Worm (Caenorhabditis elegans) whole organism, mixed stage, embryonic: ENCODE results near the gene C23G10.5.

Experiments used
- bed-3 ChIP-seq: fragments of 200-800 bp; sonication (Bioruptor generic); optimal IDR thresholded peaks from 3 replicates; lab custom pipeline; 2018; ENCODE audit warnings: mild to moderate bottlenecking, missing genetic modification characterization, moderate library complexity, missing compliant biosample characterization
- blmp-1 ChIP-seq: fragments of 150-350 bp; optimal IDR thresholded peaks from 2 replicates; lab custom pipeline; 2014; ENCODE audit warnings: missing biosample characterization, missing genetic modification characterization
- ceh-39 ChIP-seq: fragments of 150-350 bp; optimal IDR thresholded peaks from 2 replicates; lab custom pipeline; 2014; ENCODE audit warnings: missing biosample characterization, missing genetic modification characterization
- ceh-43 ChIP-seq: fragments of 200-800 bp; sonication (Bioruptor generic); optimal IDR thresholded peaks from 2 replicates; lab custom pipeline; 2018; ENCODE audit warnings: mild to moderate bottlenecking, missing genetic modification characterization, moderate library complexity, missing compliant biosample characterization
- ceh-83 ChIP-seq: fragments of 200-800 bp; sonication (Bioruptor generic); optimal IDR thresholded peaks from 2 replicates; lab custom pipeline; 2018; ENCODE audit warnings: mild to moderate bottlenecking, missing genetic modification characterization, missing compliant biosample characterization
- ces-1 ChIP-seq: fragments of 150-350 bp; optimal IDR thresholded peaks from 2 replicates; lab custom pipeline; 2014; ENCODE audit warnings: missing biosample characterization, missing genetic modification reagents, missing genetic modification characterization
- cnd-1 ChIP-seq: fragments of 200-800 bp; sonication (Bioruptor generic); optimal IDR thresholded peaks from 2 replicates; lab custom pipeline; 2018; ENCODE audit warnings: mild to moderate bottlenecking, missing genetic modification characterization, missing compliant biosample characterization
- drap-1 ChIP-seq: fragments of 200-800 bp; sonication (Bioruptor generic); optimal IDR thresholded peaks from 3 replicates; lab custom pipeline; 2018; ENCODE audit warnings: mild to moderate bottlenecking, missing genetic modification characterization, missing compliant biosample characterization
- elt-3 ChIP-seq: fragments of 150-350 bp; optimal IDR thresholded peaks from 2 replicates; lab custom pipeline; 2014; ENCODE audit warnings: missing biosample characterization, missing genetic modification characterization
- flh-1 ChIP-seq: fragments of 200-800 bp; sonication (Bioruptor generic); optimal IDR thresholded peaks from 2 replicates; lab custom pipeline; 2018; ENCODE audit warnings: mild to moderate bottlenecking, missing genetic modification characterization, moderate library complexity, missing compliant biosample characterization
- ham-2 ChIP-seq: fragments of 200-800 bp; sonication (Bioruptor generic); optimal IDR thresholded peaks from 2 replicates; lab custom pipeline; 2018; ENCODE audit warnings: mild to moderate bottlenecking, missing genetic modification characterization, missing compliant biosample characterization
- hlh-1 ChIP-seq: fragments of 150-350 bp; optimal IDR thresholded peaks from 2 replicates; lab custom pipeline; 2014; ENCODE audit warnings: missing biosample characterization, missing genetic modification reagents, missing genetic modification characterization
- lin-13 ChIP-seq: fragments of 150-350 bp; optimal IDR thresholded peaks from 2 replicates; lab custom pipeline; 2014; ENCODE audit warnings: missing biosample characterization, missing genetic modification characterization
- lin-32 ChIP-seq: fragments of 200-800 bp; sonication (Bioruptor generic); optimal IDR thresholded peaks from 2 replicates; lab custom pipeline; 2018; ENCODE audit warnings: mild to moderate bottlenecking, missing genetic modification characterization, missing compliant biosample characterization
- lsy-2 ChIP-seq: fragments of 150-350 bp; optimal IDR thresholded peaks from 2 replicates; lab custom pipeline; 2014; ENCODE audit warnings: missing biosample characterization, missing genetic modification characterization
- mab-5 ChIP-seq: fragments of 150-350 bp; optimal IDR thresholded peaks from 2 replicates; lab custom pipeline; 2014; ENCODE audit warnings: missing biosample characterization, missing genetic modification characterization
- mep-1 ChIP-seq: fragments of 150-350 bp; optimal IDR thresholded peaks from 2 replicates; lab custom pipeline; 2017; ENCODE audit warnings: missing biosample characterization, missing genetic modification reagents, missing genetic modification characterization, inconsistent platforms
- mls-2 ChIP-seq: sonication (generic microtip); optimal IDR thresholded peaks from 2 replicates; lab custom pipeline; 2016; ENCODE audit warnings: mild to moderate bottlenecking, missing genetic modification characterization, moderate library complexity, missing compliant biosample characterization
- nhr-12 ChIP-seq: fragments of 150-350 bp; optimal IDR thresholded peaks from 2 replicates; lab custom pipeline; 2014; ENCODE audit warnings: missing biosample characterization, missing genetic modification characterization
- nhr-2 ChIP-seq: fragments of 150-350 bp; optimal IDR thresholded peaks from 2 replicates; lab custom pipeline; 2014; ENCODE audit warnings: missing biosample characterization, missing genetic modification characterization
- nhr-237 ChIP-seq: fragments of 150-350 bp; optimal IDR thresholded peaks from 2 replicates; lab custom pipeline; 2014; ENCODE audit warnings: missing biosample characterization, missing genetic modification characterization
- nhr-28 ChIP-seq: fragments of 150-350 bp; optimal IDR thresholded peaks from 2 replicates; lab custom pipeline; 2014; ENCODE audit warnings: missing biosample characterization, missing genetic modification characterization
- pha-4 ChIP-seq: fragments of 150-350 bp; optimal IDR thresholded peaks from 2 replicates; lab custom pipeline; 2018; ENCODE audit warnings: missing biosample characterization, missing genetic modification reagents, missing genetic modification characterization
- sem-2 ChIP-seq: fragments of 200-800 bp; sonication (Bioruptor generic); optimal IDR thresholded peaks from 2 replicates; lab custom pipeline; 2018; ENCODE audit warnings: mild to moderate bottlenecking, missing genetic modification characterization, missing compliant biosample characterization
- snpc-4 ChIP-seq: fragments of 150-350 bp; optimal IDR thresholded peaks from 2 replicates; lab custom pipeline; 2014; ENCODE audit warnings: missing biosample characterization, missing genetic modification characterization
- sptf-1 ChIP-seq: sonication (generic microtip); optimal IDR thresholded peaks from 2 replicates; lab custom pipeline; 2017; ENCODE audit warnings: mild to moderate bottlenecking, missing genetic modification characterization, moderate library complexity, missing compliant biosample characterization
- tbx-8 ChIP-seq: fragments of 200-800 bp; sonication (Bioruptor generic); optimal IDR thresholded peaks from 2 replicates; lab custom pipeline; 2018; ENCODE audit warnings: mild to moderate bottlenecking, missing genetic modification characterization, moderate library complexity, missing compliant biosample characterization
- unc-120 ChIP-seq: sonication (generic microtip); optimal IDR thresholded peaks from 2 replicates; lab custom pipeline; 2017; ENCODE audit warnings: missing genetic modification characterization, missing compliant biosample characterization; ENCODE audit not compliant: poor library complexity, severe bottlenecking
- unc-39 ChIP-seq: fragments of 150-350 bp; optimal IDR thresholded peaks from 2 replicates; lab custom pipeline; 2014; ENCODE audit warnings: missing biosample characterization, missing genetic modification characterization
- unc-62 ChIP-seq: fragments of 150-350 bp; optimal IDR thresholded peaks from 2 replicates; lab custom pipeline; 2014; ENCODE audit warnings: missing biosample characterization, missing genetic modification reagents, missing genetic modification characterization
- zip-8 ChIP-seq: fragments of 150-350 bp; optimal IDR thresholded peaks from 2 replicates; lab custom pipeline; 2014; ENCODE audit warnings: missing biosample characterization, missing genetic modification characterization
- ztf-11 ChIP-seq: fragments of 150-350 bp; optimal IDR thresholded peaks from 2 replicates; lab custom pipeline; 2014; ENCODE audit warnings: missing biosample characterization, missing genetic modification characterization

The C23G10.5 gene

ce11 chrIII:6173020-6173597 is 17.8 kb upstream of the C23G10.5 start, which contains the start of the genes abcf-3 and F42A10.5:
Gene abcf-3 (plus strand): TSS chrIII:6173403.
Gene F42A10.5 (minus strand): TSS chrIII:6173477.
- TF ChIP-seq nhr-12 (tag; lab: Kevin White, UChicago): no peak
- peak; percentile 16 for TF ChIP-seq nhr-237 (tag; lab: Kevin White, UChicago)
- peak; percentile 37 for TF ChIP-seq mep-1 (tag; lab: Kevin White, UChicago)
- TF ChIP-seq pha-4 (tag; lab: Kevin White, UChicago): peak; percentile 38
- TF ChIP-seq cnd-1 (tag; lab: Kevin White, UChicago): no peak
- peak; percentile 16 for TF ChIP-seq sptf-1 (tag; lab: Kevin White, UChicago)
- TF ChIP-seq ceh-83 (GFP tag; lab: Kevin White, UChicago): peak; percentile 33
- peak; percentile 63 for TF ChIP-seq lin-13 (tag; lab: Kevin White, UChicago)
- no peak for TF ChIP-seq mls-2
- TF ChIP-seq lsy-2 (tag; lab: Kevin White, UChicago): peak; percentile 70
- no peak for TF ChIP-seq flh-1 (GFP tag; lab: Kevin White, UChicago)
- no peak for TF ChIP-seq blmp-1
- TF ChIP-seq unc-39 (tag; lab: Kevin White, UChicago): no peak
- TF ChIP-seq ceh-43: no peak

- TF ChIP-seq unc-39 (tag; lab: Kevin White, UChicago): no peak
- no peak for TF ChIP-seq sem-2 (GFP tag; lab: Kevin White, UChicago)
- TF ChIP-seq ceh-43: no peak
- no peak for TF ChIP-seq snpc-4 (tag; lab: Kevin White, UChicago)
- TF ChIP-seq ztf-11 (tag; lab: Kevin White, UChicago): no peak
- TF ChIP-seq nhr-12 (tag; lab: Kevin White, UChicago): no peak
- TF ChIP-seq lin-13 (tag; lab: Kevin White, UChicago): no peak
These were observed 14.7 kb upstream of the C23G10.5 start for ce11 chrIII:6176172-6176571.

DNA sequence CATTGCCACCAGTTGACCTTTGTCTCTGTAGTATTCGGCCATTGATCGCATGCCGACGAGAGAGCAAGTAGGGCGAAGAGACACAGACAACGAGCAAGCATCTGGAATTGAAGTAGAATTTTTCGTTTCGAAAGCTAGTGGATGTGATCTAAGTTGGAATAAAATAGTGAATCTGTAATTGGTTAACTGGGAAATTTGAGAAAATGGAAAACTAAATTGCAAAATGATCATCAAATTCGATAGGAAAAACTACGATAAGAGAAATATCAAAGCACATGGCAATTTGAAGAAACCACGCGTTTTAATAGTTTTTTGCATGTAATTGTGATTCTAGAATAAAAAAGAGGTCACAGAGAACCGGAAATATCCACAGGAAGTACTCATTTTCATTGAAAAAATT is 14.1 kb upstream of the C23G10.5 start, which contains the start of gene F42A10.6:
TSS of gene F42A10.6 (minus strand) at position 101 of the 400 bp plus-strand sequence.
- no peak for TF ChIP-seq ceh-43
- no peak for TF ChIP-seq cnd-1 (tag; lab: Kevin White, UChicago)
- no peak for TF ChIP-seq nhr-28 (tag; lab: Kevin White, UChicago)
- no peak for TF ChIP-seq bed-3 (GFP tag; lab: Kevin White, UChicago)
- no peak for TF ChIP-seq ham-2 (GFP tag; lab: Kevin White, UChicago)
- TF ChIP-seq lin-13 (tag; lab: Kevin White, UChicago): no peak
- TF ChIP-seq ces-1: no peak
- no peak for TF ChIP-seq flh-1 (GFP tag; lab: Kevin White, UChicago)
- no peak for TF ChIP-seq sptf-1 (tag; lab: Kevin White, UChicago)
- TF ChIP-seq drap-1 (GFP tag; lab: Kevin White, UChicago): no peak
- TF ChIP-seq lsy-2 (tag; lab: Kevin White, UChicago): no peak
- no peak for TF ChIP-seq ceh-39 (tag; lab: Kevin White, UChicago)
- TF ChIP-seq ceh-83 (GFP tag; lab: Kevin White, UChicago): no peak
- no peak for TF ChIP-seq mep-1 (tag; lab: Kevin White, UChicago)
- TF ChIP-seq hlh-1 (tag; lab: Kevin White, UChicago): no peak
- no peak for TF ChIP-seq blmp-1
- TF ChIP-seq lin-32 (GFP tag; lab: Kevin White, UChicago): no peak
- TF ChIP-seq ztf-11 (tag; lab: Kevin White, UChicago): no peak
- no peak for TF ChIP-seq nhr-237 (tag; lab: Kevin White, UChicago)

- no peak for TF ChIP-seq ztf-11 (tag; lab: Kevin White, UChicago)
- TF ChIP-seq ceh-83 (GFP tag; lab: Kevin White, UChicago): no peak
- no peak for TF ChIP-seq tbx-8 (GFP tag; lab: Kevin White, UChicago)
- no peak for TF ChIP-seq nhr-2 (tag; lab: Kevin White, UChicago)
- TF ChIP-seq, all 35 proteins: peak for 0
These were observed 13.3 kb upstream of the C23G10.5 start for ce11 chrIII:6177631-6178030.

DNA sequence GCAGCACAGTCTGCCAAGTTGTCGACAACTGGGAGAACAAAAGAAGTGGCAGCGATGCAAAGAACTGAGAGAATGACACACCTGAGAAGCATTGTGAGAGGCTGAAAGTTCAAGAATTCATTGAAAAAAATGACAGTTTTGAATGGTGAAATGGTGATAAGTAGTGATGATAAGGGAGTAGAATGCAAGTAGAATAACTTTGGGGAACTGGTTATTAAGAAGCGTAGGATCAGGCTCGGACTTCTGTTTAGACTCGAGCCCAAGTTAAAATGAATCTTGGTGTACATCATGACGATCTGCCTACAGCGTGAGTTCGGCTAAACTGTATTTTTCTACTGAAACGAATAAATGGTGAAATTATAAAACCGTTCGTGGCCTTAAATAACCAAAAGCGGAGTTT is 12.3 kb upstream of the C23G10.5 start, which contains the start of gene F42A10.7:
TSS of gene F42A10.7 (minus strand) at position 101 of the 400 bp plus-strand sequence.
- TF ChIP-seq sptf-1 (tag; lab: Kevin White, UChicago) (no peak), mab-5 (no peak), mep-1 (tag; lab: Kevin White, UChicago) (no peak), lsy-2 (tag; lab: Kevin White, UChicago) (no peak), drap-1 (GFP tag; lab: Kevin White, UChicago) (no peak), ceh-43 (no peak), zip-8 (tag; lab: Kevin White, UChicago) (no peak), elt-3 (no peak), unc-62 (GFP tag; lab: Kevin White, UChicago) (no peak), nhr-12 (tag; lab: Kevin White, UChicago) (no peak), blmp-1 (no peak), bed-3 (GFP tag; lab: Kevin White, UChicago) (no peak), hlh-1 (tag; lab: Kevin White, UChicago) (no peak), ham-2 (GFP tag; lab: Kevin White, UChicago) (no peak), unc-120 (tag; lab: Kevin White, UChicago) (no peak), ceh-39 (tag; lab: Kevin White, UChicago) (no peak)
- TF ChIP-seq, all 35 proteins: peak for 0
